Worm (Caenorhabditis elegans) whole organism, late embryonic: ENCODE measurements around the gene F54F7.10.

Source experiments
- C08G9.2 ChIP-seq: sonication (generic microtip); optimal IDR thresholded peaks from 2 replicates; lab custom pipeline; 2016; ENCODE audit warnings: mild to moderate bottlenecking, missing genetic modification characterization, moderate library complexity, missing compliant biosample characterization
- C38D4.7 ChIP-seq: fragments of 200-800 bp; sonication (Bioruptor generic); optimal IDR thresholded peaks from 2 replicates; lab custom pipeline; 2018; ENCODE audit warnings: mild to moderate bottlenecking, missing genetic modification characterization, moderate library complexity, missing compliant biosample characterization
- K09A11.1 ChIP-seq: sonication (generic microtip); optimal IDR thresholded peaks from 2 replicates; lab custom pipeline; 2017; ENCODE audit warnings: antibody characterized with exemption, mild to moderate bottlenecking, missing genetic modification characterization, missing compliant biosample characterization; ENCODE audit not compliant: insufficient read depth
- T23F11.4 ChIP-seq: fragments of 200-800 bp; sonication (Bioruptor generic); optimal IDR thresholded peaks from 2 replicates; lab custom pipeline; 2018; ENCODE audit warnings: mild to moderate bottlenecking, missing genetic modification characterization, missing compliant biosample characterization
- Y22D7AL.16 ChIP-seq: sonication (generic microtip); optimal IDR thresholded peaks from 2 replicates; lab custom pipeline; 2016; ENCODE audit warnings: missing genetic modification characterization, missing compliant biosample characterization
- ama-1 ChIP-seq: fragments of 150-350 bp; optimal IDR thresholded peaks from 2 replicates; lab custom pipeline; 2014
- ceh-18 ChIP-seq: sonication (generic microtip); optimal IDR thresholded peaks from 2 replicates; lab custom pipeline; 2016; ENCODE audit warnings: missing genetic modification characterization, missing compliant biosample characterization
- ceh-19 ChIP-seq: fragments of 200-800 bp; sonication (Bioruptor generic); optimal IDR thresholded peaks from 2 replicates; lab custom pipeline; 2018; ENCODE audit warnings: mild to moderate bottlenecking, missing genetic modification characterization, missing compliant biosample characterization
- ceh-2 ChIP-seq: sonication (generic microtip); optimal IDR thresholded peaks from 2 replicates; lab custom pipeline; 2016; ENCODE audit warnings: missing genotype, missing genetic modification characterization, missing compliant biosample characterization
- ceh-24 ChIP-seq: sonication (generic microtip); optimal IDR thresholded peaks from 2 replicates; lab custom pipeline; 2016; ENCODE audit warnings: mild to moderate bottlenecking, missing genetic modification characterization, missing compliant biosample characterization
- ceh-30 ChIP-seq: fragments of 150-350 bp; optimal IDR thresholded peaks from 2 replicates; lab custom pipeline; 2014; ENCODE audit warnings: missing biosample characterization, missing genetic modification characterization
- ceh-34 ChIP-seq: sonication (generic microtip); optimal IDR thresholded peaks from 2 replicates; lab custom pipeline; 2016; ENCODE audit warnings: mild to moderate bottlenecking, missing genetic modification characterization, missing compliant biosample characterization
- ceh-48 ChIP-seq: sonication (generic microtip); optimal IDR thresholded peaks from 2 replicates; lab custom pipeline; 2016; ENCODE audit warnings: missing genetic modification characterization, inconsistent platforms, missing compliant biosample characterization
- ceh-9 ChIP-seq: sonication (generic microtip); optimal IDR thresholded peaks from 2 replicates; lab custom pipeline; 2016; ENCODE audit warnings: mild to moderate bottlenecking, missing genetic modification characterization, inconsistent platforms, missing compliant biosample characterization
- che-1 ChIP-seq: sonication (generic microtip); optimal IDR thresholded peaks from 2 replicates; lab custom pipeline; 2016; ENCODE audit warnings: mild to moderate bottlenecking, missing genetic modification characterization, missing compliant biosample characterization
- dve-1 ChIP-seq: sonication (generic microtip); optimal IDR thresholded peaks from 2 replicates; lab custom pipeline; 2017; ENCODE audit warnings: antibody characterized with exemption, mild to moderate bottlenecking, missing genetic modification characterization, missing compliant biosample characterization
- elt-2 ChIP-seq: sonication (generic microtip); optimal IDR thresholded peaks from 2 replicates; lab custom pipeline; 2016; ENCODE audit warnings: missing genetic modification reagents, missing genetic modification characterization, missing compliant biosample characterization
- elt-4 ChIP-seq: sonication (generic microtip); optimal IDR thresholded peaks from 2 replicates; lab custom pipeline; 2016; ENCODE audit warnings: missing genetic modification characterization, missing compliant biosample characterization
- eyg-1 ChIP-seq: sonication (generic microtip); optimal IDR thresholded peaks from 2 replicates; lab custom pipeline; 2016; ENCODE audit warnings: missing genotype, missing genetic modification characterization, missing compliant biosample characterization
- fax-1 ChIP-seq: sonication (generic microtip); optimal IDR thresholded peaks from 2 replicates; lab custom pipeline; 2016; ENCODE audit warnings: missing genotype, missing genetic modification characterization, missing compliant biosample characterization
- fkh-10 ChIP-seq: fragments of 150-350 bp; optimal IDR thresholded peaks from 2 replicates; lab custom pipeline; 2014; ENCODE audit warnings: missing biosample characterization, missing genetic modification reagents, missing genetic modification characterization
- gmeb-2 ChIP-seq: sonication (generic microtip); optimal IDR thresholded peaks from 2 replicates; lab custom pipeline; 2016; ENCODE audit warnings: missing genetic modification characterization, inconsistent platforms, missing compliant biosample characterization
- hlh-13 ChIP-seq: fragments of 200-800 bp; sonication (Bioruptor generic); optimal IDR thresholded peaks from 2 replicates; lab custom pipeline; 2018; ENCODE audit warnings: mild to moderate bottlenecking, missing genetic modification characterization, missing compliant biosample characterization
- hlh-15 ChIP-seq: sonication (generic microtip); optimal IDR thresholded peaks from 2 replicates; lab custom pipeline; 2016; ENCODE audit warnings: missing genetic modification characterization, missing compliant biosample characterization
- hlh-30 ChIP-seq: sonication (generic microtip); optimal IDR thresholded peaks from 2 replicates; lab custom pipeline; 2017; ENCODE audit warnings: antibody characterized with exemption, missing genetic modification characterization, missing compliant biosample characterization; ENCODE audit not compliant: insufficient read depth
- hlh-6 ChIP-seq: sonication (generic microtip); optimal IDR thresholded peaks from 2 replicates; lab custom pipeline; 2016; ENCODE audit warnings: missing genotype, missing genetic modification characterization, missing compliant biosample characterization
- hlh-8 ChIP-seq: sonication (generic microtip); optimal IDR thresholded peaks from 2 replicates; lab custom pipeline; 2016; ENCODE audit warnings: missing genotype, missing genetic modification characterization, missing compliant biosample characterization
- lim-6 ChIP-seq: sonication (generic microtip); optimal IDR thresholded peaks from 2 replicates; lab custom pipeline; 2016; ENCODE audit warnings: missing genetic modification characterization, missing compliant biosample characterization
- mec-3 ChIP-seq: sonication (generic microtip); optimal IDR thresholded peaks from 2 replicates; lab custom pipeline; 2016; ENCODE audit warnings: borderline replicate concordance, missing genetic modification characterization, missing compliant biosample characterization
- nhr-11 ChIP-seq: fragments of 150-350 bp; optimal IDR thresholded peaks from 2 replicates; lab custom pipeline; 2014; ENCODE audit warnings: missing biosample characterization, missing genetic modification characterization
- nhr-232 ChIP-seq: sonication (generic microtip); optimal IDR thresholded peaks from 2 replicates; lab custom pipeline; 2016; ENCODE audit warnings: missing genetic modification characterization, missing compliant biosample characterization
- odd-2 ChIP-seq: sonication (generic microtip); optimal IDR thresholded peaks from 2 replicates; lab custom pipeline; 2017; ENCODE audit warnings: antibody characterized with exemption, mild to moderate bottlenecking, missing genetic modification characterization, missing compliant biosample characterization
- pat-9 ChIP-seq: fragments of 200-800 bp; sonication (Bioruptor generic); optimal IDR thresholded peaks from 2 replicates; lab custom pipeline; 2018; ENCODE audit warnings: mild to moderate bottlenecking, missing genetic modification characterization, moderate library complexity, missing compliant biosample characterization
- pax-1 ChIP-seq: fragments of 150-350 bp; optimal IDR thresholded peaks from 2 replicates; lab custom pipeline; 2014; ENCODE audit warnings: missing biosample characterization, missing genetic modification characterization
- pqm-1 ChIP-seq: sonication (generic microtip); optimal IDR thresholded peaks from 2 replicates; lab custom pipeline; 2016; ENCODE audit warnings: missing genetic modification characterization, missing compliant biosample characterization
- pros-1 ChIP-seq: fragments of 150-350 bp; optimal IDR thresholded peaks from 2 replicates; lab custom pipeline; 2014; ENCODE audit warnings: missing biosample characterization, missing genetic modification reagents, missing genetic modification characterization
- ref-2 ChIP-seq: sonication (generic microtip); optimal IDR thresholded peaks from 2 replicates; lab custom pipeline; 2016; ENCODE audit warnings: missing genetic modification characterization, missing compliant biosample characterization
- sdc-2 ChIP-seq: sonication (generic microtip); optimal IDR thresholded peaks from 2 replicates; lab custom pipeline; 2016; ENCODE audit warnings: missing genotype, missing genetic modification characterization, missing compliant biosample characterization
- sox-2 ChIP-seq: fragments of 200-800 bp; sonication (Bioruptor generic); IDR thresholded peaks from 2 replicates; pipeline ENCODE4 v1.3.6; 2022; ENCODE audit warnings: missing genetic modification reagents, missing genetic modification characterization, missing compliant biosample characterization
- sox-4 ChIP-seq: sonication (generic microtip); optimal IDR thresholded peaks from 2 replicates; lab custom pipeline; 2017; ENCODE audit warnings: mild to moderate bottlenecking, missing genetic modification characterization, inconsistent platforms, missing compliant biosample characterization
- syd-9 ChIP-seq: sonication (generic microtip); optimal IDR thresholded peaks from 2 replicates; lab custom pipeline; 2016; ENCODE audit warnings: mild to moderate bottlenecking, missing genetic modification characterization, moderate library complexity, missing compliant biosample characterization
- tbx-2 ChIP-seq: sonication (generic microtip); optimal IDR thresholded peaks from 2 replicates; lab custom pipeline; 2016; ENCODE audit warnings: missing genetic modification characterization, missing compliant biosample characterization
- tbx-7 ChIP-seq: sonication (generic microtip); optimal IDR thresholded peaks from 2 replicates; lab custom pipeline; 2016; ENCODE audit warnings: missing genotype, missing genetic modification characterization, missing compliant biosample characterization
- ttx-3 ChIP-seq: sonication (generic microtip); optimal IDR thresholded peaks from 2 replicates; lab custom pipeline; 2016; ENCODE audit warnings: missing genetic modification reagents, missing genetic modification characterization, missing compliant biosample characterization
- unc-3 ChIP-seq, 2 experiments: fragments of 200-800 bp in 1 of 2; sonication (Bioruptor generic) in 1 of 2; sonication (generic microtip) in 1 of 2; conservative IDR thresholded peaks in 1 of 2; optimal IDR thresholded peaks in 1 of 2; 2 replicates each; pipeline versions ENCODE4 v1.3.6 to Lab custom; 2016 to 2022; ENCODE audit warnings: missing compliant biosample characterization in 2 of 2, missing genetic modification characterization in 2 of 2, missing genetic modification reagents in 1 of 2
- unc-55 ChIP-seq: sonication (generic microtip); optimal IDR thresholded peaks from 2 replicates; lab custom pipeline; 2017; ENCODE audit warnings: missing biosample characterization, missing genetic modification reagents, missing genetic modification characterization
- unc-86 ChIP-seq: sonication (generic microtip); optimal IDR thresholded peaks from 2 replicates; lab custom pipeline; 2016; ENCODE audit warnings: missing genetic modification characterization, missing compliant biosample characterization
- zip-5 ChIP-seq: sonication (generic microtip); optimal IDR thresholded peaks from 2 replicates; lab custom pipeline; 2016; ENCODE audit warnings: missing genetic modification characterization, missing compliant biosample characterization

Gene F54F7.10

DNA sequence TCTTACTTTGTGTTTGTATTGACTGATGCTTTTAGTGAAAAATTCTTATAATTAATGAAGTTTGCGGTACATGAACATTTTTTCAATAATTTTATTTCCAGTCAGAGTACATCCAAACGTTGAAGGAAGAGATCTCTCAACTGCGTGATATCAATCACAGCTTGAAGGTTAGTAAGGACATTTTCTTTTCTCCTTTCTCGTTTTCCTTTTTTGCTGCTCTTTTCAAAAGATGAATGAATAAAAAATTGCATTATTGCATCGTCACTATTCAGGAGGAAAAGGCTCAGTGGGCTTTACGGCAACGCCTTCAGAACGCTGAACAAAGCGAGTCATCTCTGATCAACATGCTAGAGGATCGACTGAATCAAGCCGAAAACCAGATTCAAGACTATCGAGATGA lies 36.5 kb upstream of the F54F7.10 start:
- TF ChIP-seq sox-2 (no peak), ceh-48 (no peak), sox-4 (no peak), ceh-24 (no peak), hlh-30 (tag; lab: Kevin White, UChicago) (no peak), nhr-232 (tag; lab: Kevin White, UChicago) (no peak), C08G9.2 (tag; lab: Kevin White, UChicago) (no peak), nhr-11 (tag; lab: Kevin White, UChicago) (no peak), C38D4.7 (GFP tag; lab: Kevin White, UChicago) (no peak), lim-6 (tag; lab: Kevin White, UChicago) (no peak), T23F11.4 (no peak), unc-55 (no peak), hlh-8 (tag; lab: Kevin White, UChicago) (no peak), elt-2 (tag; lab: Kevin White, UChicago) (no peak), tbx-7 (tag; lab: Kevin White, UChicago) (no peak), pqm-1 (tag; lab: Kevin White, UChicago) (no peak)

DNA sequence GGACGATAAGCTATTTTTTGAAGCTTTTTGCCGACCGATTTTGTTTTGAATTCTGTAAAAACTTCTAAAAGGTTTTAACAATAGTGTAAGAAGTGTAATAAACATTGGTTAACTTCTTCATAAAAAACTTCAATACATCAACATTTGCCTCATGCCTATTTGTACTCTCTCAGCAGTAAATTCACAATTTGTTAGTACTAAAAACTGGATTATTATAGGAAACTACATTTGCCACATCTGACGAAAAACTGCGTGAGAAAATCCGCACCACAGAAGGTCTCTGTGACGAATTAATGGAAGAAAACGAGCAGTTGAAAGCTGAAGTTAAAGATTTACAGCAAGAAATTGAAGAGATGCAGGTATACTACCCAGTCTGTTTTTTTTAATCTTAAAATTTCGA lies 35.9 kb upstream of the F54F7.10 start:
- TF ChIP-seq elt-4 (tag; lab: Kevin White, UChicago) (no peak), ceh-30 (tag; lab: Kevin White, UChicago) (no peak), pax-1 (tag; lab: Kevin White, UChicago) (no peak), zip-5 (tag; lab: Kevin White, UChicago) (no peak), unc-55 (no peak), ceh-18 (tag; lab: Kevin White, UChicago) (no peak), ttx-3 (no peak), ceh-19 (GFP tag; lab: Kevin White, UChicago) (no peak), pat-9 (no peak), dve-1 (no peak), Y22D7AL.16 (tag; lab: Kevin White, UChicago) (no peak), gmeb-2 (tag; lab: Kevin White, UChicago) (no peak), ceh-34 (tag; lab: Kevin White, UChicago) (no peak), pros-1 (no peak), tbx-2 (tag; lab: Kevin White, UChicago) (no peak)
- TF ChIP-seq, all 69 proteins: peak for 0

DNA sequence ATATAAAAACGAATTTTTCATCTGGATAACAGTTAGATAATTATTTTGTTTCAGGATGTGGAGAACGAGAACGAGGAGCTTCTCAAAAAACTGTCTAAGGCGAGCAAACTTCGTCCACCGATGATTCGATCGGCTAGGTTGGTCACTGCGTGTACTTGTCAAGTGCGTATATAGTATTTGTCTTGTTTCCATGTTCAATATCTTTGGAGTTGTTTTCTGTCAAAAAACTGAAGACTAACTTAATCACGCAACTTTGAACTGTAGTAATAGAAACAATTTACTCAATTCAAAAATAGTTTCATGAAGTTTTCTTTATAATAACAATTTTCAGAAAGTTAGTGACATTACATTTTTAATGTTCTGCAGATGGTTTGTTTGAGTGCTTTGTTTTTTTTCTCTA lies 34.7 kb upstream of the F54F7.10 start:
- TF ChIP-seq pax-1 (tag; lab: Kevin White, UChicago) (no peak), sox-4 (no peak), gmeb-2 (tag; lab: Kevin White, UChicago) (no peak), ceh-19 (GFP tag; lab: Kevin White, UChicago) (no peak), mec-3 (tag; lab: Kevin White, UChicago) (no peak), pat-9 (no peak), fax-1 (tag; lab: Kevin White, UChicago) (no peak), hlh-15 (tag; lab: Kevin White, UChicago) (no peak), eyg-1 (tag; lab: Kevin White, UChicago) (no peak), hlh-6 (tag; lab: Kevin White, UChicago) (no peak), Y22D7AL.16 (tag; lab: Kevin White, UChicago) (no peak), ama-1 (lab: Kevin White, UChicago) (no peak), odd-2 (no peak)

DNA sequence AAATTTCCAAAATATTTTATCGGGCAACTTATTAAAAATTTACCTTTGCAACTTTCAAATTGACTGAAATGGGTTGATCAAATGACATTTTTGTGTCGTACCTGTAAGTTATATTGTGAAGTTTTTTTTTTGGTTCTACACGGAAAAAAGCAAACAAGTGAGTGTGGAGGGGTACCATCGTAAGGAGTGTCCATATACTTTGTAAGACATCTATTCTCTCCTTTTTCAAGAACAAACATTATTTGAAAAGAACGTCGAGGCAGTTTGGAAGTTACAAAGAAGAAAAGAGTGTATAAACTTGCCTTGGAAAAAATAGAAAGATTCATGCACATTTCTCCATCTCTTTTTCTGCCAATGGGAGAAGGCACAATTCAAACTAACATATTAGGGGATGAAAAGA lies 26.0 kb upstream of the F54F7.10 start, which contains the start of gene taf-7.1:
Gene taf-7.1 (minus strand): TSS at position 101 of the 400 bp plus-strand sequence.
- no peak for TF ChIP-seq ref-2 (tag; lab: Kevin White, UChicago)
- no peak for TF ChIP-seq pqm-1 (tag; lab: Kevin White, UChicago)
- no peak for TF ChIP-seq hlh-13 (GFP tag; lab: Kevin White, UChicago)
- TF ChIP-seq K09A11.1, result no peak
- TF ChIP-seq ceh-2 (tag; lab: Kevin White, UChicago), result no peak
- no peak for TF ChIP-seq sdc-2 (tag; lab: Kevin White, UChicago)
- no peak for TF ChIP-seq unc-3 (GFP tag; conservative IDR thresholded peaks at IDR 0.05; lab: Robert Waterston, UW)
- no peak for TF ChIP-seq unc-3 (tag; optimal IDR thresholded peaks at IDR 0.05; lab: Kevin White, UChicago)
- no peak for TF ChIP-seq elt-2 (tag; lab: Kevin White, UChicago)
- TF ChIP-seq che-1, result no peak
- no peak for TF ChIP-seq syd-9 (tag; lab: Kevin White, UChicago)
- no peak for TF ChIP-seq fkh-10 (GFP tag; lab: Kevin White, UChicago)
- no peak for TF ChIP-seq tbx-7 (tag; lab: Kevin White, UChicago)
- TF ChIP-seq dve-1, result no peak
- no peak for TF ChIP-seq hlh-6 (tag; lab: Kevin White, UChicago)
- no peak for TF ChIP-seq unc-86 (tag; lab: Kevin White, UChicago)
- TF ChIP-seq ceh-24, result no peak
- TF ChIP-seq ceh-9, result no peak
- no peak for TF ChIP-seq zip-5 (tag; lab: Kevin White, UChicago)
